Worm (Caenorhabditis elegans): ENCODE data around the gene aass-1.

aass-1 gene

DNA sequence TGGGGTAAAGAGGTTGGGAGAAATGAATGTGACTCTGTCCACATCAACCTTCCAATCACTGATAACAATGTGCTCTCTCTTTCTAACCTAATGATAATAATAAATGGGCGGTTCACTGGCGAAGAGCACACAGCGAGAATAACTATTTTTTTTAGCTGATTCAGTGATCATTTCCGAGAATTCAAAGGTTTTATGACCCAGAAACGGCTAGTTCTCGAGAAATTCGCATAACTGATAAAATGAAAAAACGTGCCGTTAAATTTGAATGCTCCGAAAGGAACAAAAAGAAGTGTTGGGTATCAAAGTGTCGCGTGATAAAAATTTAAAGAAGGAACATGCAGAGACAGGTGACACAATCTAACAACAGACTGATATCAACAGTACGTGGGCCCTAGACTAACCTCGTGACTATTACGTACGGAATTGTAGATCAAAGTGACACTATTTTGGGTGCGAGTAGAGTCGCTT, 50.8 kb downstream of the aass-1 start (continued):
- TF ChIP-seq die-1 (tag; optimal IDR thresholded peaks at IDR 0.05) (no peak), C17E4.6 (GFP tag; IDR thresholded peaks at IDR 0.05) (no peak), chd-7 (tag; optimal IDR thresholded peaks at IDR 0.05) (peak; percentile 43), cebp-2 (GFP tag; IDR thresholded peaks at IDR 0.05) (no peak), bed-1 (GFP tag; IDR thresholded peaks at IDR 0.05) (no peak), zim-3 (tag; optimal IDR thresholded peaks at IDR 0.05) (no peak), dpl-1 (GFP tag; optimal IDR thresholded peaks at IDR 0.05) (no peak), F39B2.1 (GFP tag; IDR thresholded peaks at IDR 0.05) (no peak), B0336.3 (GFP tag; IDR thresholded peaks at IDR 0.05) (no peak), nhr-90 (tag; optimal IDR thresholded peaks at IDR 0.05) (peak; percentile 39), egl-44 (GFP tag; IDR thresholded peaks at IDR 0.05) (0 out of 2 replicates have a peak, but pooled peaks have one; percentile 32), let-526 (GFP tag; IDR thresholded peaks at IDR 0.05) (no peak), F37B4.10 (GFP tag; IDR thresholded peaks at IDR 0.05) (no peak), Y79H2A.3 (GFP tag; conservative IDR thresholded peaks at IDR 0.05) (no peak), tbp1 (GFP tag; optimal IDR thresholded peaks at IDR 0.05) (peak; percentile 33), hmg-1.2 (GFP tag; IDR thresholded peaks at IDR 0.05) (no peak), ztf-3 (GFP tag; optimal IDR thresholded peaks at IDR 0.05) (peak; percentile 0), ztf-26 (tag; optimal IDR thresholded peaks at IDR 0.05) (no peak)

DNA sequence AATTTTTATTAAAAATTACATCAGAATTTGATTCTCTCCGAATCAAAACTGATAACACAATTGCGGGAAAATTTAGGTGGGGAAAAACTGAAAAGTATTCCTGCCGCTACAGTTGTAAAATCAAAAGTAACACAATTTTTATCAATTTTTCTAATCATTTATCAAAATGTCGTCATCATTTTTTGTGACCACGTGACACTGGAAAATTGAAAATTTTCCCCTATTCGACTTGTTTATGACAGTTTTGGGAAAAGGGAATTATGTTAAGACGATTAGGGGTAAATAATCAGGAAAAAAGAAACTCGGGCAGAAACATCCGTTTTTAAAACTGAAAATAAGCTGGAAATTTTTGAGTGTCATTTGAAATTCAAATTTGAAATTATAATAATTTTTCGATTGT, 51.9 kb downstream of the aass-1 start:
- TF ChIP-seq chd-7 (tag; optimal IDR thresholded peaks at IDR 0.05) (peak; percentile 27), B0336.3 (GFP tag; IDR thresholded peaks at IDR 0.05) (0 out of 2 replicates have a peak, but pooled peaks have one; percentile 21), ztf-18 (tag; optimal IDR thresholded peaks at IDR 0.05) (no peak), unc-62 (GFP tag; optimal IDR thresholded peaks at IDR 0.05) (peak; percentile 18), atf-7 (tag; optimal IDR thresholded peaks at IDR 0.05) (peak; percentile 70), nhr-80 (tag; optimal IDR thresholded peaks at IDR 0.05) (peak; percentile 81), lin-40 (tag; optimal IDR thresholded peaks at IDR 0.05) (peak; percentile 2), egl-18 (GFP tag; IDR thresholded peaks at IDR 0.05) (no peak), let-607 (tag; optimal IDR thresholded peaks at IDR 0.05) (peak in 1 of 2 experiments; percentile 35), ztf-22 (GFP tag; optimal IDR thresholded peaks at IDR 0.05) (peak; percentile 41), cebp-1 (GFP tag; IDR thresholded peaks at IDR 0.05) (no peak), cebp-1 (tag; optimal IDR thresholded peaks at IDR 0.05) (peak; percentile 37), ets-4 (GFP tag; optimal IDR thresholded peaks at IDR 0.05) (no peak)

DNA sequence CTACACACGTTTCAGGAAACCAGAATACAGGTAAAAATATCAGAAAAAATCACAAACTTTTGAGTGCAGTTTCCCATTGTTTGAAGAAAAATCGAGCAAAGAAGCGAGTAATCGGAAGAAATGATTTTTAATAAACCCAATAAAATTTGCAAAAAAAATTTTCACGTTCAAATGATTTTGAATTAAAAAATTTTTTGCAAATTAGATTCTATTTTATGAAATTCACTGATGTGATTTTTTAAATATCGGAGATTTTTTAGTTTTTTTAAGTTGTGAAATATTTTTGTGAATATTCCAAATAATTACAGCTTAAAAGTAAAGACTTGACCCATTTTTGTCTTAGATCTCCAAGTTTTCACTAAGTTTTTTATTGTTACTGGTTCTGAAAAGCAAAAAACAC, 53.3 kb downstream of the aass-1 start, which contains the start of gene pnp-1:
Gene pnp-1, minus strand, starts transcription at position 101 of the 400 bp plus-strand sequence.
- TF ChIP-seq B0035.1 (tag; optimal IDR thresholded peaks at IDR 0.05) (no peak), C17E4.6 (GFP tag; IDR thresholded peaks at IDR 0.05) (no peak), sdz-38 (tag; optimal IDR thresholded peaks at IDR 0.05) (no peak), sptf-2 (GFP tag; optimal IDR thresholded peaks at IDR 0.05) (no peak), ccch-3 (GFP tag; optimal IDR thresholded peaks at IDR 0.05) (no peak), fkh-3 (tag; optimal IDR thresholded peaks at IDR 0.05) (no peak), lsl-1 (GFP tag; optimal IDR thresholded peaks at IDR 0.05) (no peak), ztf-28 (GFP tag; IDR thresholded peaks at IDR 0.05) (no peak), attf-5 (GFP tag; optimal IDR thresholded peaks at IDR 0.05) (no peak), atf-7 (tag; optimal IDR thresholded peaks at IDR 0.05) (no peak), pha-4 (tag; optimal IDR thresholded peaks at IDR 0.05) (no peak)
